Fruit fly (Drosophila melanogaster) whole organism, wandering third instar larva: ENCODE results near the gene kz.
A peak's percentile ranks its signal among the peaks of the same experiment; 100 is the strongest.

Experiments
- Abd-B ChIP-seq: fragments of >200 bp; optimal IDR thresholded peaks from 2 replicates; lab custom pipeline; 2017; ENCODE audit warnings: missing biosample characterization, missing genetic modification characterization
- CG32264 ChIP-seq: fragments of 200-800 bp; sonication (Bioruptor generic); optimal IDR thresholded peaks from 2 replicates; lab custom pipeline; 2016; ENCODE audit warnings: missing biosample characterization, missing genetic modification characterization
- CG9705 ChIP-seq: fragments of 200-800 bp; sonication (Bioruptor generic); optimal IDR thresholded peaks from 2 replicates; lab custom pipeline; 2018; ENCODE audit warnings: missing biosample characterization, mild to moderate bottlenecking, missing genetic modification characterization
- CrebA ChIP-seq: fragments of 200-800 bp; sonication (Bioruptor generic); optimal IDR thresholded peaks from 2 replicates; lab custom pipeline; 2016; ENCODE audit warnings: missing biosample characterization, mild to moderate bottlenecking, missing genetic modification characterization, borderline replicate concordance
- Dfd ChIP-seq: fragments of >200 bp; optimal IDR thresholded peaks from 2 replicates; lab custom pipeline; 2017; ENCODE audit warnings: missing biosample characterization, missing genetic modification characterization
- Dif ChIP-seq: fragments of 200-275, 200-300 bp; sonication (Bioruptor generic); optimal IDR thresholded peaks from 2 replicates; lab custom pipeline; 2018; ENCODE audit warnings: missing biosample characterization, missing genetic modification characterization; ENCODE audit not compliant: partially characterized antibody
- GATAd ChIP-seq: sonication (Bioruptor generic); optimal IDR thresholded peaks from 2 replicates; lab custom pipeline; 2016; ENCODE audit warnings: missing biosample characterization, missing genetic modification characterization
- HLH106 ChIP-seq: fragments of 200-800 bp; optimal IDR thresholded peaks from 3 replicates; lab custom pipeline; 2019; ENCODE audit warnings: missing biosample characterization, mild to moderate bottlenecking, missing genetic modification characterization, moderate library complexity
- Hnf4 ChIP-seq: fragments of 200-800 bp; sonication (Bioruptor generic); optimal IDR thresholded peaks from 2 replicates; lab custom pipeline; 2016; ENCODE audit warnings: missing biosample characterization, mild to moderate bottlenecking, missing genetic modification characterization
- Hr78 ChIP-seq: fragments of >200 bp; optimal IDR thresholded peaks from 2 replicates; lab custom pipeline; 2017; ENCODE audit warnings: missing biosample characterization, missing genetic modification characterization
- Hr83 ChIP-seq: fragments of 200-300 bp; sonication (Bioruptor generic); optimal IDR thresholded peaks from 2 replicates; lab custom pipeline; 2016; ENCODE audit warnings: missing biosample characterization, mild to moderate bottlenecking, missing genetic modification characterization, moderate library complexity; ENCODE audit not compliant: poor library complexity, severe bottlenecking
- Jra ChIP-seq: sonication (Bioruptor generic); optimal IDR thresholded peaks from 2 replicates; lab custom pipeline; 2016; ENCODE audit warnings: missing biosample characterization, missing genetic modification characterization
- Myc ChIP-seq: fragments of >200 bp; optimal IDR thresholded peaks from 2 replicates; lab custom pipeline; 2017
- OdsH ChIP-seq: fragments of 200-800 bp; sonication (Bioruptor generic); optimal IDR thresholded peaks from 2 replicates; lab custom pipeline; 2016; ENCODE audit warnings: missing biosample characterization, mild to moderate bottlenecking, missing genetic modification characterization
- Rel ChIP-seq, 2 experiments: fragments of 200-800 bp; sonication (Bioruptor generic) in 1 of 2; optimal IDR thresholded peaks; 2 replicates in 1 of 2; 3 replicates in 1 of 2; lab custom pipeline; 2016 to 2019; ENCODE audit warnings: mild to moderate bottlenecking in 2 of 2, missing biosample characterization in 2 of 2, missing genetic modification characterization in 2 of 2, moderate library complexity in 1 of 2
- Sp1 ChIP-seq: fragments of 200-800 bp; sonication (Bioruptor generic); optimal IDR thresholded peaks from 3 replicates; lab custom pipeline; 2019; ENCODE audit warnings: missing biosample characterization, mild to moderate bottlenecking, missing genetic modification characterization, moderate library complexity
- Vsx2 ChIP-seq: fragments of 200-300, 225-300 bp; sonication (Bioruptor generic); optimal IDR thresholded peaks from 2 replicates; lab custom pipeline; 2018; ENCODE audit warnings: missing biosample characterization, missing genetic modification characterization; ENCODE audit not compliant: partially characterized antibody
- br ChIP-seq: fragments of 200-800 bp; sonication (Bioruptor generic); optimal IDR thresholded peaks from 2 replicates; lab custom pipeline; 2016; ENCODE audit warnings: missing biosample characterization, missing genetic modification characterization
- brk ChIP-seq: fragments of 200-800 bp; sonication (Bioruptor generic); optimal IDR thresholded peaks from 2 replicates; lab custom pipeline; 2016; ENCODE audit warnings: missing biosample characterization, mild to moderate bottlenecking, missing genetic modification characterization
- dl ChIP-seq, 2 experiments: fragments of 175-275, 200-275 bp in 1 of 2; fragments of 200-275 bp in 1 of 2; sonication (Bioruptor generic); optimal IDR thresholded peaks; lab custom pipeline; 2018; ENCODE audit warnings: mild to moderate bottlenecking in 2 of 2, missing biosample characterization in 2 of 2, missing genetic modification characterization in 2 of 2, moderate library complexity in 2 of 2; ENCODE audit not compliant: partially characterized antibody in 2 of 2, insufficient read depth in 1 of 2
- dmrt93B ChIP-seq: fragments of 200-800 bp; sonication (Bioruptor generic); optimal IDR thresholded peaks from 2 replicates; lab custom pipeline; 2018; ENCODE audit warnings: missing biosample characterization, mild to moderate bottlenecking, missing genetic modification characterization
- dsf ChIP-seq: sonication (Bioruptor generic); optimal IDR thresholded peaks from 2 replicates; lab custom pipeline; 2016; ENCODE audit warnings: missing biosample characterization, missing genetic modification characterization, borderline replicate concordance
- ey ChIP-seq: fragments of 200-800 bp; sonication (Bioruptor generic); optimal IDR thresholded peaks from 2 replicates; lab custom pipeline; 2016; ENCODE audit warnings: missing biosample characterization, missing genetic modification characterization
- foxo ChIP-seq, 2 experiments: fragments of 200-800 bp; sonication (Bioruptor generic); optimal IDR thresholded peaks; 2 replicates in 1 of 2; 3 replicates in 1 of 2; lab custom pipeline; 2016 to 2017; ENCODE audit warnings: missing biosample characterization in 2 of 2, missing genetic modification characterization in 2 of 2
- fru ChIP-seq: fragments of 200-800 bp; sonication (Bioruptor generic); optimal IDR thresholded peaks from 3 replicates; lab custom pipeline; 2016; ENCODE audit warnings: missing biosample characterization, mild to moderate bottlenecking, missing genetic modification characterization
- h ChIP-seq: fragments of 200-800 bp; sonication (Bioruptor generic); optimal IDR thresholded peaks from 3 replicates; lab custom pipeline; 2016; ENCODE audit warnings: missing biosample characterization, mild to moderate bottlenecking, missing genetic modification characterization
- jim ChIP-seq: fragments of 175-275, 200-325 bp; sonication (Bioruptor generic); optimal IDR thresholded peaks from 2 replicates; lab custom pipeline; 2016; ENCODE audit warnings: missing biosample characterization, mild to moderate bottlenecking, missing genetic modification characterization
- lola ChIP-seq: fragments of >200 bp; optimal IDR thresholded peaks from 2 replicates; lab custom pipeline; 2017; ENCODE audit warnings: missing biosample characterization, missing genetic modification characterization
- psq ChIP-seq: fragments of 200-800 bp; sonication (Bioruptor generic); optimal IDR thresholded peaks from 3 replicates; lab custom pipeline; 2017; ENCODE audit warnings: missing biosample characterization, mild to moderate bottlenecking, missing genetic modification characterization, moderate library complexity
- rgr ChIP-seq: fragments of 200-800 bp; sonication (Bioruptor generic); optimal IDR thresholded peaks from 3 replicates; lab custom pipeline; 2016; ENCODE audit warnings: missing biosample characterization, mild to moderate bottlenecking, missing genetic modification characterization
- sv ChIP-seq: fragments of 200-800 bp; sonication (Bioruptor generic); optimal IDR thresholded peaks from 3 replicates; lab custom pipeline; 2016; ENCODE audit warnings: missing biosample characterization, missing genetic modification characterization
- usp ChIP-seq: fragments of >200 bp; optimal IDR thresholded peaks from 2 replicates; lab custom pipeline; 2017; ENCODE audit warnings: missing biosample characterization, missing genetic modification characterization
- woc ChIP-seq: sonication (Bioruptor generic); optimal IDR thresholded peaks from 2 replicates; lab custom pipeline; 2016; ENCODE audit warnings: missing biosample characterization, mild to moderate bottlenecking, missing genetic modification characterization

The kz gene

DNA sequence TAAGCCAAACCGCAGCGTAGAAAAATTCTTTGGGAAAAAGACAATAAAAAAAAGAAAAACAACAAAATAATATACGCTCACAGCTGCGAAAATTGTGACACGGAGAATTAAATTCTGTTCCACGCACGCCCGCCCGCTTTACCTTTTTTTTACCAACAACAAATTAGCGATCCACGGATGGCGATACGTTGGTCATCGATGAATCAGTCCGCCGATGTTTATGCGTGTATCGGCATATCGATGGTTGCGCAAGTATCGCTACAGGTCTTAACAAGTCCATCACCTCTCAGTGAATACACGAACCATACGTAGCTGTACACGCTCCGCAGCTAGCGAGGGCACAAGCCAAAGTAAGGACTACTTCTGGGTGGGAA, 28.7 kb upstream of the kz start, which contains the start of gene CG2924 (continued):
- TF ChIP-seq rgr (GFP tag; lab: Kevin White, UChicago) (peak; percentile 66), CG9705 (GFP tag; lab: Kevin White, UChicago) (peak; percentile 39), Hnf4 (GFP tag; lab: Kevin White, UChicago) (peak; percentile 85)

DNA sequence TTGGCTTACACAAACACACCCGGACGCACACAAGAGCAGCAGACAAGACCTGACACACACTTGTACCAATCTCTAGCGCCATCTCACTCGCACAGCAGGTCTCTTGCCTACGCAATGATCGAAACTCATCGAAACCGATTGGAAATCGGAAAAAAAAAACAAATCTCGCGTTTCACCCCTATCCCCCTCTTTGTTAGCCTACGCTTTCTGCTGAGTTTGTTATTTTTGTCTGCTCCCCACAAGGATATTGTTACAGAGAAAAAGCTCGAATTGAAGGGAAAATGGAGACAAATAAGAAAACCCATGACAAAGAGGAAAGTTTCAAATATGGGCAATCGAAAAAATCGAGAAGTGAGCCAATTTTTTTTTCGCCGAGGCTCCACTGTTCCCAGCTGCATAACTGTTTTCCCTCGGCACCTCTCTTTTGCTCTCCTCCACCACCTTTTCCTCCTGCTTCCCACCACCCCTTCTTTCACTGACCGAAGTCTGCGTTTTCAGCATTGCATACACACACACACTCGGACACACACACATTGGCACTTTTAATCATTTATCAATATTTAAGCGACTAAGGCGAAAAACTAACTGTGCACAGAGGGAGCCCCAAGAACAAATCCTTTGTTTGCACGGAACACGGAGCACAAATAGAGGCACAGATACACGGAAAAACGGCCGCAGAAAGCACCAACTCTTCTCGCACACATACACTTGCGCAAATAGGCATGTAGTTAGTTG, 28.2 kb upstream of the kz start:
- TF ChIP-seq woc (GFP tag; lab: Kevin White, UChicago) (no peak), CrebA (GFP tag; lab: Kevin White, UChicago) (no peak), Sp1 (GFP tag; lab: Kevin White, UChicago) (peak; percentile 3), ey (GFP tag; lab: Kevin White, UChicago) (peak; percentile 29), h (GFP tag; lab: Kevin White, UChicago) (peak; percentile 49), br (peak; percentile 16), jim (GFP tag; lab: Kevin White, UChicago) (peak; percentile 73), foxo (GFP tag; optimal IDR thresholded peaks at IDR 0.05; lab: Kevin White, UChicago) (peak in 1 of 2 experiments; percentile 63), OdsH (GFP tag; lab: Kevin White, UChicago) (peak; percentile 23), usp (GFP tag; lab: Kevin White, UChicago) (no peak), Dfd (GFP tag; lab: Kevin White, UChicago) (no peak), psq (GFP tag; lab: Kevin White, UChicago) (peak; percentile 30), fru (peak; percentile 57)

DNA sequence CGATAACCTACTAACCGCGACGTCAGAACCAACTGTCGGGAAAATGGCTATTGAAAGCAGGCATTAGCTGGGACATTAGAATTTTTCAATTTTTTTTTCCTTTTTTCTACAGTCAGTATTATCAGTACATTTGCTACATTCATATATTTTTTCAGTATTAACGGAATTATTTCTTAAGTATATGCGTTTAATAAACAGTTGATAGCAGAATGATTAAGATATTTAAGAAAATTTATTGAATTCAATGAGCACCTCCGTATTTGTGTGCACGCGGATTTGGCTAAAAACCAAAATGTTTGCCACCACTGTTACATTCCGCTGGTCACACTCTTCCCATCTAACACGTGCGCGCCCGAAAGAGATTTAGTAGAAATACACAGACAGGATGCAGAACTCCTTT, 20.7 kb upstream of the kz start, which contains the start of the genes temp and CG3071:
TSS of gene temp (minus strand) at position 5 of the 400 bp plus-strand sequence.
TSS of gene CG3071 (plus strand) at position 327 of the 400 bp plus-strand sequence.
- TF ChIP-seq OdsH (GFP tag; lab: Kevin White, UChicago) (peak; percentile 65), Rel (GFP tag; optimal IDR thresholded peaks at IDR 0.05; lab: Kevin White, UChicago) (no peak), Rel (tag; optimal IDR thresholded peaks at IDR 0.05; lab: Kevin White, UChicago) (peak; percentile 39), sv (GFP tag; lab: Kevin White, UChicago) (peak; percentile 40), Abd-B (GFP tag; lab: Kevin White, UChicago) (no peak), Hr78 (no peak), Sp1 (GFP tag; lab: Kevin White, UChicago) (peak; percentile 65), lola (GFP tag; lab: Kevin White, UChicago) (no peak), psq (GFP tag; lab: Kevin White, UChicago) (peak; percentile 58), dsf (GFP tag; lab: Kevin White, UChicago) (no peak), Dfd (GFP tag; lab: Kevin White, UChicago) (no peak), CrebA (GFP tag; lab: Kevin White, UChicago) (no peak), usp (GFP tag; lab: Kevin White, UChicago) (no peak), GATAd (GFP tag; lab: Kevin White, UChicago) (no peak), fru (peak; percentile 71), Vsx2 (GFP tag; lab: Kevin White, UChicago) (no peak), ey (GFP tag; lab: Kevin White, UChicago) (peak; percentile 73), HLH106 (peak; percentile 80), Dif (GFP tag; lab: Kevin White, UChicago) (no peak), h (GFP tag; lab: Kevin White, UChicago) (peak; percentile 71), rgr (GFP tag; lab: Kevin White, UChicago) (peak; percentile 62), Myc (lab: Kevin White, UChicago) (peak; percentile 98), Hnf4 (GFP tag; lab: Kevin White, UChicago) (no peak), CG32264 (GFP tag; lab: Kevin White, UChicago) (no peak), woc (GFP tag; lab: Kevin White, UChicago) (peak; percentile 92), dl (GFP tag; optimal IDR thresholded peaks at IDR 0.05; lab: Kevin White, UChicago; ENCODE audit: insufficient read depth in 1 of 2, partially characterized antibody in 2 of 2) (no peak), brk (no peak), CG9705 (GFP tag; lab: Kevin White, UChicago) (peak; percentile 71), br (peak; percentile 59), dmrt93B (GFP tag; lab: Kevin White, UChicago) (peak; percentile 58), Hr83 (no peak), foxo (GFP tag; optimal IDR thresholded peaks at IDR 0.05; lab: Kevin White, UChicago) (peak in 1 of 2 experiments; percentile 79), Jra (peak; percentile 54)
